Worm (Caenorhabditis elegans): ENCODE results near the gene F36D4.4.

The F36D4.4 gene

ce11 chrV:9414516-9414915 is at the start of gene F36D4.4:
Gene F36D4.4 (minus strand): TSS chrV:9414616.
- no peak for TF ChIP-seq elt-1 (tag; optimal IDR thresholded peaks at IDR 0.05; ENCODE audit: borderline replicate concordance, insufficient read depth)
- no peak for TF ChIP-seq ceh-43 (GFP tag; optimal IDR thresholded peaks at IDR 0.05)
- no peak for TF ChIP-seq tbx-8 (GFP tag; optimal IDR thresholded peaks at IDR 0.05)
- TF ChIP-seq unc-39 (tag; optimal IDR thresholded peaks at IDR 0.05) = no peak
- no peak for TF ChIP-seq nhr-2 (tag; optimal IDR thresholded peaks at IDR 0.05)
- no peak for TF ChIP-seq snpc-4 (tag; optimal IDR thresholded peaks at IDR 0.05)
- TF ChIP-seq lin-13 (tag; optimal IDR thresholded peaks at IDR 0.05) = no peak
- no peak for TF ChIP-seq ceh-83 (GFP tag; optimal IDR thresholded peaks at IDR 0.05)
- no peak for TF ChIP-seq nhr-28 (tag; optimal IDR thresholded peaks at IDR 0.05)
- TF ChIP-seq bed-3 (GFP tag; optimal IDR thresholded peaks at IDR 0.05) = no peak
- TF ChIP-seq unc-62 (GFP tag; optimal IDR thresholded peaks at IDR 0.05) = no peak
- TF ChIP-seq mab-5 (tag; optimal IDR thresholded peaks at IDR 0.05) = no peak
- no peak for TF ChIP-seq ztf-11 (tag; optimal IDR thresholded peaks at IDR 0.05)
- no peak for TF ChIP-seq unc-120 (tag; optimal IDR thresholded peaks at IDR 0.05; ENCODE audit: poor library complexity, severe bottlenecking)
- TF ChIP-seq mep-1 (tag; optimal IDR thresholded peaks at IDR 0.05) = no peak
- TF ChIP-seq nhr-76 (tag; optimal IDR thresholded peaks at IDR 0.05) = no peak
- no peak for TF ChIP-seq lin-32 (GFP tag; optimal IDR thresholded peaks at IDR 0.05)
- no peak for TF ChIP-seq nhr-12 (tag; optimal IDR thresholded peaks at IDR 0.05)
- no peak for TF ChIP-seq drap-1 (GFP tag; optimal IDR thresholded peaks at IDR 0.05)
- no peak for TF ChIP-seq sem-2 (GFP tag; optimal IDR thresholded peaks at IDR 0.05)

- TF ChIP-seq flh-1 (GFP tag; optimal IDR thresholded peaks at IDR 0.05) (no peak), blmp-1 (tag; optimal IDR thresholded peaks at IDR 0.05) (no peak), bed-3 (GFP tag; optimal IDR thresholded peaks at IDR 0.05) (no peak), ceh-39 (tag; optimal IDR thresholded peaks at IDR 0.05) (no peak), nhr-237 (tag; optimal IDR thresholded peaks at IDR 0.05) (no peak), hlh-1 (tag; optimal IDR thresholded peaks at IDR 0.05) (no peak), mep-1 (tag; optimal IDR thresholded peaks at IDR 0.05) (no peak), unc-120 (tag; optimal IDR thresholded peaks at IDR 0.05; ENCODE audit: poor library complexity, severe bottlenecking) (no peak), ham-2 (GFP tag; optimal IDR thresholded peaks at IDR 0.05) (no peak), nhr-2 (tag; optimal IDR thresholded peaks at IDR 0.05) (no peak), pha-4 (tag; optimal IDR thresholded peaks at IDR 0.05) (no peak), ces-1 (GFP tag; optimal IDR thresholded peaks at IDR 0.05) (no peak), snpc-4 (tag; optimal IDR thresholded peaks at IDR 0.05) (no peak), lin-13 (tag; optimal IDR thresholded peaks at IDR 0.05) (no peak), elt-3 (tag; optimal IDR thresholded peaks at IDR 0.05) (no peak), M03D4.4 (tag; optimal IDR thresholded peaks at IDR 0.05) (no peak), lsy-2 (tag; optimal IDR thresholded peaks at IDR 0.05) (no peak), nhr-12 (tag; optimal IDR thresholded peaks at IDR 0.05) (no peak), ceh-83 (GFP tag; optimal IDR thresholded peaks at IDR 0.05) (no peak)
These were observed 48.2 kb upstream of the F36D4.4 start, which contains the start of gene F07D3.3 for ce11 chrV:9462605-9463004. Gene F07D3.3 (minus strand): TSS chrV:9462705.

- no peak for TF ChIP-seq tbx-8 (GFP tag; optimal IDR thresholded peaks at IDR 0.05)
- no peak for TF ChIP-seq drap-1 (GFP tag; optimal IDR thresholded peaks at IDR 0.05)
- no peak for TF ChIP-seq mls-2 (tag; optimal IDR thresholded peaks at IDR 0.05)
- TF ChIP-seq zip-8 (tag; optimal IDR thresholded peaks at IDR 0.05) = no peak
- TF ChIP-seq sptf-1 (tag; optimal IDR thresholded peaks at IDR 0.05) = no peak
- TF ChIP-seq nhr-2 (tag; optimal IDR thresholded peaks at IDR 0.05) = no peak
- no peak for TF ChIP-seq hlh-1 (tag; optimal IDR thresholded peaks at IDR 0.05)
- TF ChIP-seq nhr-76 (tag; optimal IDR thresholded peaks at IDR 0.05) = no peak
- TF ChIP-seq elt-3 (tag; optimal IDR thresholded peaks at IDR 0.05) = no peak
- no peak for TF ChIP-seq ceh-39 (tag; optimal IDR thresholded peaks at IDR 0.05)
- no peak for TF ChIP-seq cnd-1 (tag; optimal IDR thresholded peaks at IDR 0.05)
- no peak for TF ChIP-seq lsy-2 (tag; optimal IDR thresholded peaks at IDR 0.05)
These were observed 43.1 kb upstream of the F36D4.4 start for ce11 chrV:9457535-9457934.

ce11 chrV:9453933-9454332 is 39.5 kb upstream of the F36D4.4 start:
- TF ChIP-seq ceh-39 (tag; optimal IDR thresholded peaks at IDR 0.05) = no peak
- no peak for TF ChIP-seq sptf-1 (tag; optimal IDR thresholded peaks at IDR 0.05)
- TF ChIP-seq nhr-76 (tag; optimal IDR thresholded peaks at IDR 0.05) = no peak
- TF ChIP-seq lsy-2 (tag; optimal IDR thresholded peaks at IDR 0.05) = no peak
- TF ChIP-seq ham-2 (GFP tag; optimal IDR thresholded peaks at IDR 0.05) = peak; percentile 32
- TF ChIP-seq elt-3 (tag; optimal IDR thresholded peaks at IDR 0.05) = peak; percentile 33
- peak; percentile 36 for TF ChIP-seq unc-62 (GFP tag; optimal IDR thresholded peaks at IDR 0.05)
- no peak for TF ChIP-seq elt-1 (tag; optimal IDR thresholded peaks at IDR 0.05; ENCODE audit: borderline replicate concordance, insufficient read depth)
- TF ChIP-seq lin-13 (tag; optimal IDR thresholded peaks at IDR 0.05) = no peak
- peak; percentile 86 for TF ChIP-seq blmp-1 (tag; optimal IDR thresholded peaks at IDR 0.05)
- TF ChIP-seq unc-120 (tag; optimal IDR thresholded peaks at IDR 0.05; ENCODE audit: poor library complexity, severe bottlenecking) = peak; percentile 44
- peak; percentile 28 for TF ChIP-seq mab-5 (tag; optimal IDR thresholded peaks at IDR 0.05)
